Worm (Caenorhabditis elegans) whole organism, young adult: ENCODE data around the gene C36E8.6.

ENCODE experiments used
- B0035.1 ChIP-seq: sonication (generic microtip); optimal IDR thresholded peaks from 2 replicates; lab custom pipeline; 2016; ENCODE audit warnings: missing genetic modification characterization, mild to moderate bottlenecking, missing compliant biosample characterization, missing genotype, missing genetic modification reagents
- B0336.3 ChIP-seq: fragments of 200-800 bp; sonication (Bioruptor generic); IDR thresholded peaks from 2 replicates; pipeline ENCODE4 v1.3.6; 2022; ENCODE audit warnings: missing genetic modification characterization, missing compliant biosample characterization
- F33H1.4 ChIP-seq: fragments of 200-800 bp; sonication (Bioruptor generic); IDR thresholded peaks from 2 replicates; pipeline ENCODE4 v1.3.6; 2022; ENCODE audit warnings: missing genetic modification reagents, missing genetic modification characterization, missing compliant biosample characterization
- K11D2.4 ChIP-seq: fragments of 200-800 bp; sonication (Bioruptor generic); IDR thresholded peaks from 2 replicates; pipeline ENCODE4 v1.3.6; 2022; ENCODE audit warnings: missing genetic modification reagents, missing genetic modification characterization, missing compliant biosample characterization
- K12H6.12 ChIP-seq: fragments of 200-800 bp; sonication (Bioruptor generic); optimal IDR thresholded peaks from 2 replicates; lab custom pipeline; 2018; ENCODE audit warnings: mild to moderate bottlenecking, missing genetic modification characterization, missing compliant biosample characterization
- T07F8.4 ChIP-seq: sonication (generic microtip); optimal IDR thresholded peaks from 2 replicates; lab custom pipeline; 2016; ENCODE audit warnings: mild to moderate bottlenecking, missing genetic modification characterization, moderate library complexity, missing compliant biosample characterization
- T26A5.8 ChIP-seq: sonication (generic microtip); optimal IDR thresholded peaks from 2 replicates; lab custom pipeline; 2016; ENCODE audit warnings: missing genetic modification characterization, missing compliant biosample characterization
- Y56A3A.18 ChIP-seq: fragments of 200-800 bp; sonication (Bioruptor generic); IDR thresholded peaks from 2 replicates; pipeline ENCODE4 v1.3.6; 2022; ENCODE audit warnings: missing genetic modification reagents, missing genetic modification characterization, missing compliant biosample characterization
- Y67H2A.10 ChIP-seq: fragments of 200-800 bp; sonication (Bioruptor generic); conservative IDR thresholded peaks from 2 replicates; pipeline ENCODE4 v1.3.6; 2022; ENCODE audit warnings: missing genetic modification reagents, missing genetic modification characterization, missing compliant biosample characterization
- Y95B8A.8 ChIP-seq: fragments of 200-800 bp; sonication (Bioruptor generic); IDR thresholded peaks from 2 replicates; pipeline ENCODE4 v1.3.6; 2022; ENCODE audit warnings: missing genetic modification reagents, missing genetic modification characterization, missing compliant biosample characterization
- ZK185.1 ChIP-seq: sonication (generic microtip); optimal IDR thresholded peaks from 2 replicates; lab custom pipeline; 2016; ENCODE audit warnings: mild to moderate bottlenecking, missing genetic modification characterization, missing compliant biosample characterization; ENCODE audit not compliant: poor library complexity, severe bottlenecking
- aptf-3 ChIP-seq: fragments of 200-800 bp; sonication (Bioruptor generic); IDR thresholded peaks from 2 replicates; pipeline ENCODE4 v1.3.6; 2022; ENCODE audit warnings: missing genetic modification characterization, missing compliant biosample characterization
- athp-1 ChIP-seq: sonication (generic microtip); optimal IDR thresholded peaks from 2 replicates; lab custom pipeline; 2017; ENCODE audit warnings: mild to moderate bottlenecking, missing genetic modification characterization, missing compliant biosample characterization
- attf-5 ChIP-seq: fragments of 200-800 bp; sonication (Bioruptor generic); optimal IDR thresholded peaks from 2 replicates; lab custom pipeline; 2018; ENCODE audit warnings: mild to moderate bottlenecking, missing genetic modification characterization, missing compliant biosample characterization
- cebp-1 ChIP-seq, 2 experiments: fragments of 200-800 bp in 1 of 2; sonication (Bioruptor generic) in 1 of 2; sonication (generic microtip) in 1 of 2; IDR thresholded peaks in 1 of 2; optimal IDR thresholded peaks in 1 of 2; 2 replicates each; pipeline versions ENCODE4 v1.3.6 to Lab custom; 2017 to 2022; ENCODE audit warnings: missing compliant biosample characterization in 2 of 2, missing genetic modification characterization in 2 of 2, mild to moderate bottlenecking in 1 of 2, missing genetic modification reagents in 1 of 2, moderate library complexity in 1 of 2
- die-1 ChIP-seq: sonication (generic microtip); optimal IDR thresholded peaks from 2 replicates; lab custom pipeline; 2016; ENCODE audit warnings: missing genotype, mild to moderate bottlenecking, missing genetic modification characterization, missing compliant biosample characterization
- egl-18 ChIP-seq: fragments of 200-800 bp; sonication (Bioruptor generic); IDR thresholded peaks from 2 replicates; pipeline ENCODE4 v1.3.6; 2022; ENCODE audit warnings: missing genetic modification reagents, missing genetic modification characterization, missing compliant biosample characterization
- egrh-3 ChIP-seq: fragments of 200-800 bp; sonication (Bioruptor generic); IDR thresholded peaks from 2 replicates; pipeline ENCODE4 v1.3.6; 2022; ENCODE audit warnings: missing genetic modification reagents, missing genetic modification characterization, missing compliant biosample characterization
- ets-4 ChIP-seq: fragments of 200-800 bp; sonication (Bioruptor generic); optimal IDR thresholded peaks from 2 replicates; lab custom pipeline; 2018; ENCODE audit warnings: mild to moderate bottlenecking, missing genetic modification characterization, missing compliant biosample characterization
- fkh-3 ChIP-seq: sonication (generic microtip); optimal IDR thresholded peaks from 2 replicates; lab custom pipeline; 2016; ENCODE audit warnings: mild to moderate bottlenecking, missing genetic modification characterization, missing compliant biosample characterization
- gei-17 ChIP-seq: fragments of 200-800 bp; sonication (Bioruptor generic); optimal IDR thresholded peaks from 2 replicates; lab custom pipeline; 2018; ENCODE audit warnings: mild to moderate bottlenecking, missing genetic modification characterization, missing compliant biosample characterization
- hmg-20 ChIP-seq: fragments of 200-800 bp; sonication (Bioruptor generic); IDR thresholded peaks from 2 replicates; pipeline ENCODE4 v1.3.6; 2022; ENCODE audit warnings: missing genetic modification reagents, missing genetic modification characterization, missing compliant biosample characterization
- let-607 ChIP-seq, 2 experiments: fragments of 200-800 bp in 1 of 2; sonication (Bioruptor generic) in 1 of 2; sonication (generic microtip) in 1 of 2; optimal IDR thresholded peaks; 2 replicates each; lab custom pipeline; 2016 to 2018; ENCODE audit warnings: mild to moderate bottlenecking in 2 of 2, missing compliant biosample characterization in 2 of 2, missing genetic modification characterization in 2 of 2, moderate library complexity in 2 of 2, missing genotype in 1 of 2
- lin-26 ChIP-seq: fragments of 200-800 bp; sonication (Bioruptor generic); IDR thresholded peaks from 2 replicates; pipeline ENCODE4 v1.3.6; 2022; ENCODE audit warnings: missing genetic modification reagents, missing genetic modification characterization, missing compliant biosample characterization
- lin-35 ChIP-seq, 3 experiments: fragments of 150-350 bp in 2 of 3; sonication (generic microtip) in 1 of 3; optimal IDR thresholded peaks; 2 replicates each; lab custom pipeline; 2014 to 2018; ENCODE audit warnings: missing biosample characterization in 3 of 3, missing genetic modification characterization in 3 of 3, missing genetic modification reagents in 3 of 3
- lsy-27 ChIP-seq: sonication (generic microtip); optimal IDR thresholded peaks from 2 replicates; lab custom pipeline; 2017; ENCODE audit warnings: missing genetic modification characterization, mild to moderate bottlenecking, missing compliant biosample characterization, antibody characterized with exemption, missing genotype, borderline replicate concordance; ENCODE audit not compliant: insufficient read depth
- madf-3 ChIP-seq: fragments of 200-800 bp; sonication (Bioruptor generic); IDR thresholded peaks from 2 replicates; pipeline ENCODE4 v1.3.6; 2022; ENCODE audit warnings: missing genetic modification reagents, missing genetic modification characterization, missing compliant biosample characterization
- madf-8 ChIP-seq: fragments of 200-800 bp; sonication (Bioruptor generic); conservative IDR thresholded peaks from 2 replicates; pipeline ENCODE4 v1.3.6; 2022; ENCODE audit warnings: missing genetic modification reagents, missing genetic modification characterization, missing compliant biosample characterization
- mcd-1 ChIP-seq: fragments of 200-800 bp; sonication (Bioruptor generic); IDR thresholded peaks from 2 replicates; pipeline ENCODE4 v1.3.6; 2022; ENCODE audit warnings: missing genetic modification reagents, missing genetic modification characterization, missing compliant biosample characterization
- nfyb-1 ChIP-seq: fragments of 200-800 bp; sonication (Bioruptor generic); IDR thresholded peaks from 2 replicates; pipeline ENCODE4 v1.3.6; 2022; ENCODE audit warnings: missing genetic modification reagents, missing genetic modification characterization, missing compliant biosample characterization
- nhr-120 ChIP-seq: fragments of 200-800 bp; sonication (Bioruptor generic); IDR thresholded peaks from 2 replicates; pipeline ENCODE4 v1.3.6; 2022; ENCODE audit warnings: missing genetic modification characterization, missing compliant biosample characterization
- nhr-179 ChIP-seq: sonication (generic microtip); optimal IDR thresholded peaks from 2 replicates; lab custom pipeline; 2016; ENCODE audit warnings: mild to moderate bottlenecking, missing genetic modification characterization, missing compliant biosample characterization
- nhr-27 ChIP-seq: fragments of 200-800 bp; sonication (Bioruptor generic); optimal IDR thresholded peaks from 2 replicates; lab custom pipeline; 2018; ENCODE audit warnings: mild to moderate bottlenecking, missing genetic modification characterization, moderate library complexity, missing compliant biosample characterization
- nhr-80 ChIP-seq: sonication (generic microtip); optimal IDR thresholded peaks from 2 replicates; lab custom pipeline; 2016; ENCODE audit warnings: missing genetic modification characterization, missing compliant biosample characterization
- nhr-90 ChIP-seq: sonication (generic microtip); optimal IDR thresholded peaks from 2 replicates; lab custom pipeline; 2016; ENCODE audit warnings: missing genotype, mild to moderate bottlenecking, missing genetic modification characterization, missing compliant biosample characterization
- pbrm-1 ChIP-seq: fragments of 200-800 bp; sonication (Bioruptor generic); IDR thresholded peaks from 2 replicates; pipeline ENCODE4 v1.3.6; 2022; ENCODE audit warnings: missing genetic modification reagents, missing genetic modification characterization, missing compliant biosample characterization
- sdz-38 ChIP-seq: sonication (generic microtip); optimal IDR thresholded peaks from 2 replicates; lab custom pipeline; 2016; ENCODE audit warnings: missing genotype, missing genetic modification characterization, missing compliant biosample characterization
- snpc-1.1 ChIP-seq: sonication (generic microtip); optimal IDR thresholded peaks from 2 replicates; lab custom pipeline; 2017; ENCODE audit warnings: missing genetic modification characterization, mild to moderate bottlenecking, missing compliant biosample characterization, antibody characterized with exemption, moderate library complexity, missing genotype, missing genetic modification reagents; ENCODE audit not compliant: insufficient read depth
- snpc-4 ChIP-seq, 5 experiments: fragments of 150-350 bp in 1 of 5; sonication (generic microtip) in 4 of 5; optimal IDR thresholded peaks; 2 replicates each; lab custom pipeline; 2014 to 2018; ENCODE audit warnings: missing genetic modification characterization in 5 of 5, missing biosample characterization in 3 of 5, antibody characterized with exemption in 2 of 5, mild to moderate bottlenecking in 2 of 5, missing compliant biosample characterization in 2 of 5, missing genotype in 2 of 5, moderate library complexity in 2 of 5, missing genetic modification reagents in 1 of 5
- unc-62 ChIP-seq: fragments of 150-350 bp; optimal IDR thresholded peaks from 2 replicates; lab custom pipeline; 2014; ENCODE audit warnings: missing biosample characterization, missing genetic modification reagents, missing genetic modification characterization
- xnd-1 ChIP-seq: sonication (generic microtip); optimal IDR thresholded peaks from 2 replicates; lab custom pipeline; 2016; ENCODE audit warnings: missing genotype, missing genetic modification reagents, missing genetic modification characterization, missing compliant biosample characterization
- ztf-18 ChIP-seq: sonication (generic microtip); optimal IDR thresholded peaks from 2 replicates; lab custom pipeline; 2016; ENCODE audit warnings: missing genotype, mild to moderate bottlenecking, missing genetic modification characterization, missing compliant biosample characterization
- ztf-22 ChIP-seq: fragments of 200-800 bp; sonication (Bioruptor generic); optimal IDR thresholded peaks from 2 replicates; lab custom pipeline; 2018; ENCODE audit warnings: mild to moderate bottlenecking, missing genetic modification characterization, moderate library complexity, missing compliant biosample characterization
- ztf-28 ChIP-seq: fragments of 200-800 bp; sonication (Bioruptor generic); IDR thresholded peaks from 2 replicates; pipeline ENCODE4 v1.3.6; 2022; ENCODE audit warnings: missing genetic modification reagents, missing genetic modification characterization, missing compliant biosample characterization

Gene C36E8.6

ce11 chrIII:4018095-4018498, 30.2 kb downstream of the C36E8.6 start (continued):
- peak; percentile 13 to 21 for TF ChIP-seq let-607 (tag; optimal IDR thresholded peaks at IDR 0.05; lab: Kevin White, UChicago)
- TF ChIP-seq snpc-4 (GFP tag; optimal IDR thresholded peaks at IDR 0.05; lab: Kevin White, UChicago): peak; percentile 17
- peak in 3 of 4 experiments; percentile 27 to 61 (median 41) for TF ChIP-seq snpc-4 (tag; optimal IDR thresholded peaks at IDR 0.05; lab: Kevin White, UChicago)
- TF ChIP-seq Y95B8A.8 (GFP tag; lab: Robert Waterston, UW): peak; percentile 48; the same call in 1 of the 2 replicates
- TF ChIP-seq madf-3 (GFP tag; lab: Robert Waterston, UW): no peak
- no peak for TF ChIP-seq F33H1.4 (GFP tag; lab: Robert Waterston, UW)
- TF ChIP-seq gei-17 (GFP tag; lab: Kevin White, UChicago): no peak
- TF ChIP-seq ztf-22 (GFP tag; lab: Kevin White, UChicago): no peak
- TF ChIP-seq xnd-1 (tag; lab: Kevin White, UChicago): no peak
- peak; percentile 76 for TF ChIP-seq unc-62 (GFP tag; lab: Kevin White, UChicago)
- TF ChIP-seq nhr-80: no peak
- TF ChIP-seq K11D2.4: 0 out of 2 replicates have a peak, but pooled peaks have one; percentile 42
- peak; percentile 2 for TF ChIP-seq athp-1 (tag; lab: Kevin White, UChicago)
- no peak for TF ChIP-seq egl-18 (GFP tag; lab: Robert Waterston, UW)
- TF ChIP-seq B0035.1 (tag; lab: Kevin White, UChicago): no peak
- TF ChIP-seq ztf-28 (GFP tag; lab: Robert Waterston, UW): no peak
- peak; percentile 53; the same call in 1 of the 2 replicates for TF ChIP-seq pbrm-1 (GFP tag; lab: Robert Waterston, UW)
- TF ChIP-seq lin-26 (GFP tag; lab: Robert Waterston, UW): 0 out of 2 replicates have a peak, but pooled peaks have one; percentile 30
- TF ChIP-seq Y67H2A.10 (GFP tag; lab: Robert Waterston, UW): no peak
- TF ChIP-seq nfyb-1 (GFP tag; lab: Robert Waterston, UW): peak; percentile 76
- TF ChIP-seq T26A5.8: no peak
- peak; percentile 7 for TF ChIP-seq nhr-90 (tag; lab: Kevin White, UChicago)
- TF ChIP-seq aptf-3 (GFP tag; lab: Robert Waterston, UW): no peak
- TF ChIP-seq sdz-38 (tag; lab: Kevin White, UChicago): no peak
- TF ChIP-seq ZK185.1 (tag; lab: Kevin White, UChicago): no peak
- TF ChIP-seq ets-4 (GFP tag; lab: Kevin White, UChicago): no peak
- no peak for TF ChIP-seq lsy-27
- TF ChIP-seq die-1 (tag; lab: Kevin White, UChicago): no peak
- TF ChIP-seq B0336.3 (GFP tag; lab: Robert Waterston, UW): no peak
- TF ChIP-seq mcd-1 (GFP tag; lab: Robert Waterston, UW): peak; percentile 31; the same call in 1 of the 2 replicates

ce11 chrIII:4018591-4019580, 31.0 kb downstream of the C36E8.6 start:
- no peak for TF ChIP-seq hmg-20 (GFP tag; lab: Robert Waterston, UW)
- peak; percentile 28 for TF ChIP-seq nhr-27 (tag; lab: Kevin White, UChicago)
- TF ChIP-seq snpc-1.1 (tag; lab: Kevin White, UChicago): no peak
- TF ChIP-seq nhr-179 (tag; lab: Kevin White, UChicago): no peak
- TF ChIP-seq egrh-3: peak; percentile 70
- TF ChIP-seq ets-4 (GFP tag; lab: Kevin White, UChicago): peak; percentile 44
- TF ChIP-seq Y56A3A.18: no peak
- no peak for TF ChIP-seq K12H6.12
- peak; percentile 9 for TF ChIP-seq attf-5
- peak; percentile 29; the same call in 1 of the 2 replicates for TF ChIP-seq cebp-1 (GFP tag; IDR thresholded peaks at IDR 0.05; lab: Robert Waterston, UW)
- peak; percentile 60 for TF ChIP-seq cebp-1 (tag; optimal IDR thresholded peaks at IDR 0.05; lab: Kevin White, UChicago)
- TF ChIP-seq fkh-3: no peak
- TF ChIP-seq T07F8.4 (tag; lab: Kevin White, UChicago): no peak
- TF ChIP-seq ztf-18 (tag; lab: Kevin White, UChicago): peak; percentile 25
- TF ChIP-seq nhr-120: no peak
- 0 out of 2 replicates have a peak, but pooled peaks have one; percentile 13 for TF ChIP-seq madf-8 (GFP tag; lab: Robert Waterston, UW)
- no peak for TF ChIP-seq lin-35 (GFP tag; optimal IDR thresholded peaks at IDR 0.05; lab: Kevin White, UChicago)
